Worm (Caenorhabditis elegans): ENCODE measurements around the gene F53A3.7.

ce11 chrIII:1921136-1921680 is 30.1 kb upstream of the F53A3.7 start:
- peak; percentile 96 for TF ChIP-seq jun-1 (tag; optimal IDR thresholded peaks at IDR 0.05)
- TF ChIP-seq ceh-88 (GFP tag; IDR thresholded peaks at IDR 0.05) = peak; percentile 91
- TF ChIP-seq C04F5.9 (tag; optimal IDR thresholded peaks at IDR 0.05) = peak; percentile 77
- TF ChIP-seq ztf-11 (tag; optimal IDR thresholded peaks at IDR 0.05) = peak; percentile 44 to 94
- TF ChIP-seq mep-1 (tag; optimal IDR thresholded peaks at IDR 0.05) = peak; percentile 87
